Fruit fly (Drosophila melanogaster) whole organism, embryonic: ENCODE results near the gene Utx.

Experiments
- Awh ChIP-seq: fragments of 200-800 bp; sonication (Bioruptor generic); IDR thresholded peaks from 2 replicates; pipeline ENCODE4, ENCODE4 v1.3.6; 2022; ENCODE audit warnings: missing biosample characterization, missing genetic modification characterization
- BEAF-32 ChIP-seq: fragments of 200-800 bp; sonication (Bioruptor generic); optimal IDR thresholded peaks from 3 replicates; lab custom pipeline; 2017; ENCODE audit warnings: missing biosample characterization, missing genetic modification characterization, mild to moderate bottlenecking, moderate library complexity, missing genetic modification reagents
- CG10462 ChIP-seq: fragments of 200-800 bp; sonication (Bioruptor generic); optimal IDR thresholded peaks from 2 replicates; lab custom pipeline; 2016; ENCODE audit warnings: missing biosample characterization, missing genetic modification characterization
- CG12071 ChIP-seq: fragments of 200-800 bp; sonication (Bioruptor generic); optimal IDR thresholded peaks from 3 replicates; lab custom pipeline; 2018; ENCODE audit warnings: missing biosample characterization, mild to moderate bottlenecking, missing genetic modification characterization
- CG12391 ChIP-seq: fragments of 200-800 bp; sonication (Bioruptor generic); optimal IDR thresholded peaks from 3 replicates; lab custom pipeline; 2018; ENCODE audit warnings: missing biosample characterization, mild to moderate bottlenecking, missing genetic modification characterization, moderate library complexity
- CG13123 ChIP-seq: fragments of 200-800 bp; sonication (Bioruptor generic); optimal IDR thresholded peaks from 2 replicates; lab custom pipeline; 2016; ENCODE audit warnings: missing biosample characterization, missing genetic modification characterization
- CG14050 ChIP-seq: fragments of 200-800 bp; sonication (Bioruptor generic); IDR thresholded peaks from 3 replicates; pipeline ENCODE4 v1.3.6; 2022; ENCODE audit warnings: missing biosample characterization, missing genetic modification characterization
- CG14441 ChIP-seq: fragments of 200-800 bp; sonication (Bioruptor generic); IDR thresholded peaks from 2 replicates; pipeline ENCODE4 v1.3.6; 2022; ENCODE audit warnings: missing biosample characterization, missing genetic modification characterization
- CG18764 ChIP-seq: fragments of 200-800 bp; sonication (Bioruptor generic); optimal IDR thresholded peaks from 3 replicates; lab custom pipeline; 2016; ENCODE audit warnings: missing biosample characterization, missing genetic modification characterization
- CG3407 ChIP-seq: fragments of 200-800 bp; sonication (Bioruptor generic); optimal IDR thresholded peaks from 2 replicates; lab custom pipeline; 2018; ENCODE audit warnings: missing biosample characterization, mild to moderate bottlenecking, missing genetic modification characterization
- CG4820 ChIP-seq: fragments of 200-800 bp; sonication (Bioruptor generic); optimal IDR thresholded peaks from 3 replicates; lab custom pipeline; 2016; ENCODE audit warnings: missing biosample characterization, missing genetic modification characterization
- CG9215 ChIP-seq: fragments of 200-800 bp; sonication (Bioruptor generic); IDR thresholded peaks from 2 replicates; pipeline ENCODE4 v1.3.6; 2022; ENCODE audit warnings: missing biosample characterization, missing genetic modification characterization
- CG9437 ChIP-seq: fragments of 200-800 bp; sonication (Bioruptor generic); optimal IDR thresholded peaks from 2 replicates; lab custom pipeline; 2018; ENCODE audit warnings: missing biosample characterization, mild to moderate bottlenecking, missing genetic modification characterization
- CG9609 ChIP-seq: fragments of 200-800 bp; sonication (Bioruptor generic); optimal IDR thresholded peaks from 3 replicates; lab custom pipeline; 2016; ENCODE audit warnings: missing biosample characterization, missing genetic modification characterization
- Dfd ChIP-seq, 2 experiments: fragments of >200 bp; optimal IDR thresholded peaks; 2 replicates each; lab custom pipeline; 2017; ENCODE audit warnings: missing biosample characterization in 2 of 2, missing genetic modification characterization in 2 of 2
- Dip3 ChIP-seq: fragments of 200-800 bp; sonication (Bioruptor generic); optimal IDR thresholded peaks from 3 replicates; lab custom pipeline; 2016; ENCODE audit warnings: missing biosample characterization, missing genetic modification characterization
- E2f2 ChIP-seq: fragments of 200-800 bp; sonication (Bioruptor generic); IDR thresholded peaks from 2 replicates; pipeline ENCODE4 v1.3.6; 2022; ENCODE audit warnings: missing biosample characterization, missing genetic modification characterization
- ERR ChIP-seq: fragments of 200-800 bp; sonication (Bioruptor generic); optimal IDR thresholded peaks from 2 replicates; lab custom pipeline; 2016; ENCODE audit warnings: missing biosample characterization, missing genetic modification characterization
- Gug ChIP-seq: fragments of 200-800 bp; sonication (Bioruptor generic); IDR thresholded peaks from 4 replicates; pipeline ENCODE4 v1.3.6; 2022; ENCODE audit warnings: missing biosample characterization, missing genetic modification characterization
- Hmx ChIP-seq: fragments of 200-800 bp; sonication (Bioruptor generic); optimal IDR thresholded peaks from 2 replicates; lab custom pipeline; 2016; ENCODE audit warnings: missing biosample characterization, missing genetic modification characterization
- MBD-R2 ChIP-seq: fragments of 200-800 bp; sonication (Bioruptor generic); IDR thresholded peaks from 2 replicates; pipeline ENCODE4 v1.3.6; 2022; ENCODE audit warnings: missing biosample characterization, missing genetic modification characterization
- NC2β ChIP-seq: fragments of 200-800 bp; sonication (Bioruptor generic); optimal IDR thresholded peaks from 2 replicates; lab custom pipeline; 2016; ENCODE audit warnings: missing biosample characterization, missing genetic modification characterization
- Nf-YB ChIP-seq: fragments of 200-800 bp; sonication (Bioruptor generic); optimal IDR thresholded peaks from 3 replicates; lab custom pipeline; 2019; ENCODE audit warnings: missing biosample characterization, mild to moderate bottlenecking, missing genetic modification characterization, moderate library complexity
- PHDP ChIP-seq: fragments of 200-800 bp; sonication (Bioruptor generic); optimal IDR thresholded peaks from 3 replicates; lab custom pipeline; 2018; ENCODE audit warnings: missing biosample characterization, mild to moderate bottlenecking, missing genetic modification characterization, moderate library complexity
- Poxn ChIP-seq: fragments of 200-800 bp; sonication (Bioruptor generic); IDR thresholded peaks from 2 replicates; pipeline ENCODE4 v1.3.6; 2022; ENCODE audit warnings: missing biosample characterization, missing genetic modification characterization
- Stat92E ChIP-seq, 3 experiments: fragments of >200 bp in 2 of 3; fragments of 200-800 bp in 1 of 3; sonication (Bioruptor generic) in 1 of 3; optimal IDR thresholded peaks; 2 replicates each; lab custom pipeline; 2017 to 2019; ENCODE audit warnings: missing biosample characterization in 3 of 3, missing genetic modification characterization in 3 of 3, mild to moderate bottlenecking in 1 of 3, moderate library complexity in 1 of 3
- TFAM ChIP-seq: fragments of 200-800 bp; sonication (Bioruptor generic); optimal IDR thresholded peaks from 2 replicates; lab custom pipeline; 2017; ENCODE audit warnings: missing biosample characterization, missing genetic modification characterization, inconsistent platforms
- Xrp1 ChIP-seq: fragments of 200-800 bp; sonication (Bioruptor generic); IDR thresholded peaks from 2 replicates; pipeline ENCODE4 v1.3.6; 2022; ENCODE audit warnings: missing biosample characterization, missing genetic modification characterization
- ara ChIP-seq: fragments of 200-800 bp; sonication (Bioruptor generic); IDR thresholded peaks from 2 replicates; pipeline ENCODE4 v1.3.6; 2022; ENCODE audit warnings: missing biosample characterization, missing genetic modification characterization
- ash1 ChIP-seq: fragments of 200-800 bp; sonication (Bioruptor generic); optimal IDR thresholded peaks from 2 replicates; lab custom pipeline; 2018; ENCODE audit warnings: missing biosample characterization, mild to moderate bottlenecking, missing genetic modification characterization
- ato ChIP-seq: fragments of 200-800 bp; sonication (Bioruptor generic); IDR thresholded peaks from 2 replicates; pipeline ENCODE4 v1.3.6; 2022; ENCODE audit warnings: missing biosample characterization, missing genetic modification characterization; ENCODE audit not compliant: partially characterized antibody
- az2 ChIP-seq: fragments of 200-800 bp; sonication (Bioruptor generic); optimal IDR thresholded peaks from 3 replicates; lab custom pipeline; 2016; ENCODE audit warnings: missing biosample characterization, missing genetic modification characterization
- bbx ChIP-seq: fragments of 200-800 bp; sonication (Bioruptor generic); IDR thresholded peaks from 2 replicates; pipeline ENCODE4 v1.3.6; 2022; ENCODE audit warnings: missing biosample characterization, missing genetic modification characterization; ENCODE audit not compliant: partially characterized antibody
- bcd ChIP-seq: fragments of 200-800 bp; sonication (Bioruptor generic); optimal IDR thresholded peaks from 2 replicates; lab custom pipeline; 2017; ENCODE audit warnings: missing biosample characterization, mild to moderate bottlenecking, missing genetic modification characterization
- cad ChIP-seq: fragments of >200 bp; optimal IDR thresholded peaks from 2 replicates; lab custom pipeline; 2017; ENCODE audit warnings: missing biosample characterization, missing genetic modification characterization
- ci ChIP-seq: fragments of 200-800 bp; sonication (Bioruptor generic); IDR thresholded peaks from 3 replicates; pipeline ENCODE4 v1.3.6; 2022; ENCODE audit warnings: missing biosample characterization, missing genetic modification characterization
- croc ChIP-seq: fragments of 200-800 bp; sonication (Bioruptor generic); conservative IDR thresholded peaks from 3 replicates; pipeline ENCODE4 v1.3.6; 2022; ENCODE audit warnings: missing biosample characterization, missing genetic modification characterization
- disco-r ChIP-seq: fragments of 200-800 bp; sonication (Bioruptor generic); optimal IDR thresholded peaks from 2 replicates; lab custom pipeline; 2016; ENCODE audit warnings: missing biosample characterization, missing genetic modification characterization
- dmrt11E ChIP-seq: fragments of 200-800 bp; sonication (Bioruptor generic); optimal IDR thresholded peaks from 3 replicates; lab custom pipeline; 2018; ENCODE audit warnings: missing biosample characterization, mild to moderate bottlenecking, missing genetic modification characterization, moderate library complexity
- gcm ChIP-seq: fragments of 200-800 bp; sonication (Bioruptor generic); optimal IDR thresholded peaks from 2 replicates; lab custom pipeline; 2019; ENCODE audit warnings: missing biosample characterization, mild to moderate bottlenecking, missing genetic modification characterization, moderate library complexity
- gfzf ChIP-seq: fragments of 200-800 bp; sonication (Bioruptor generic); optimal IDR thresholded peaks from 2 replicates; lab custom pipeline; 2016; ENCODE audit warnings: missing biosample characterization, mild to moderate bottlenecking, missing genetic modification characterization, moderate library complexity
- h ChIP-seq: fragments of >200 bp; optimal IDR thresholded peaks from 2 replicates; lab custom pipeline; 2017
- lola ChIP-seq, 3 experiments: fragments of >200 bp in 2 of 3; fragments of 200-800 bp in 1 of 3; sonication (Bioruptor generic) in 1 of 3; optimal IDR thresholded peaks; 2 replicates each; lab custom pipeline; 2017 to 2019; ENCODE audit warnings: missing biosample characterization in 3 of 3, missing genetic modification characterization in 3 of 3, mild to moderate bottlenecking in 1 of 3, moderate library complexity in 1 of 3
- mam ChIP-seq: fragments of 200-800 bp; sonication (Bioruptor generic); optimal IDR thresholded peaks from 3 replicates; lab custom pipeline; 2016; ENCODE audit warnings: missing biosample characterization, missing genetic modification characterization
- nom ChIP-seq: fragments of 200-800 bp; sonication (Bioruptor generic); optimal IDR thresholded peaks from 2 replicates; lab custom pipeline; 2017; ENCODE audit warnings: missing biosample characterization, missing genetic modification characterization, mild to moderate bottlenecking, moderate library complexity, missing genetic modification reagents
- odd ChIP-seq: fragments of 200-800 bp; sonication (Bioruptor generic); optimal IDR thresholded peaks from 2 replicates; lab custom pipeline; 2017; ENCODE audit warnings: missing biosample characterization, mild to moderate bottlenecking, missing genetic modification characterization
- phol ChIP-seq: fragments of 200-800 bp; sonication (Bioruptor generic); optimal IDR thresholded peaks from 3 replicates; lab custom pipeline; 2018; ENCODE audit warnings: missing biosample characterization, mild to moderate bottlenecking, missing genetic modification characterization, moderate library complexity
- pzg ChIP-seq: fragments of 200-800 bp; sonication (Bioruptor generic); optimal IDR thresholded peaks from 3 replicates; lab custom pipeline; 2018; ENCODE audit warnings: missing biosample characterization, mild to moderate bottlenecking, missing genetic modification characterization, moderate library complexity
- sisA ChIP-seq: fragments of 200-800 bp; sonication (Bioruptor generic); IDR thresholded peaks from 2 replicates; pipeline ENCODE4 v1.3.6; 2022; ENCODE audit warnings: missing biosample characterization, missing genetic modification characterization
- unc-4 ChIP-seq: fragments of 200-800 bp; sonication (Bioruptor generic); IDR thresholded peaks from 2 replicates; pipeline ENCODE4 v1.3.6; 2022; ENCODE audit warnings: missing biosample characterization, missing genetic modification characterization; ENCODE audit not compliant: partially characterized antibody

The Utx gene

dm6 chr2L:10292066-10292560 is 13.5 kb upstream of the Utx start, which contains the start of gene Ufd4 (continued):
- TF ChIP-seq CG9437 (GFP tag; lab: Kevin White, UChicago) (no peak), ci (GFP tag; lab: Robert Waterston, UW) (no peak; the same call in 2 of the 3 replicates), gfzf (GFP tag; lab: Kevin White, UChicago) (peak; percentile 14), ERR (peak; percentile 55), CG12391 (tag; lab: Kevin White, UChicago) (peak; percentile 82), Nf-YB (GFP tag; lab: Kevin White, UChicago) (peak; percentile 51), PHDP (tag; lab: Kevin White, UChicago) (no peak), MBD-R2 (peak; percentile 45; the same call in 1 of the 2 replicates), CG14441 (GFP tag; lab: Robert Waterston, UW) (no peak; the same call in 1 of the 2 replicates), croc (GFP tag; lab: Robert Waterston, UW) (no peak), h (lab: Kevin White, UChicago) (no peak), Xrp1 (GFP tag; lab: Robert Waterston, UW) (peak; percentile 79), az2 (GFP tag; lab: Kevin White, UChicago) (peak; percentile 72), CG3407 (GFP tag; lab: Kevin White, UChicago) (no peak), CG9215 (GFP tag; lab: Robert Waterston, UW) (no peak), CG12071 (GFP tag; lab: Kevin White, UChicago) (no peak), bbx (GFP tag; lab: Robert Waterston, UW) (peak; percentile 61; the same call in 1 of the 2 replicates), Gug (GFP tag; lab: Robert Waterston, UW) (no peak), Poxn (GFP tag; lab: Robert Waterston, UW) (no peak), Dfd (GFP tag; optimal IDR thresholded peaks at IDR 0.05; lab: Kevin White, UChicago) (no peak), NC2β (GFP tag; lab: Kevin White, UChicago) (peak; percentile 66), disco-r (GFP tag; lab: Kevin White, UChicago) (no peak), ara (no peak; the same call in 1 of the 2 replicates), Stat92E (GFP tag; optimal IDR thresholded peaks at IDR 0.05; lab: Kevin White, UChicago) (peak in 1 of 3 experiments; percentile 69), CG14050 (GFP tag; lab: Robert Waterston, UW) (no peak; the same call in 1 of the 3 replicates), gcm (no peak), CG10462 (no peak), CG18764 (GFP tag; lab: Kevin White, UChicago) (peak; percentile 50), BEAF-32 (GFP tag; lab: Kevin White, UChicago) (peak; percentile 55), nom (GFP tag; lab: Kevin White, UChicago) (no peak), lola (GFP tag; optimal IDR thresholded peaks at IDR 0.05; lab: Kevin White, UChicago) (peak in 1 of 3 experiments; percentile 66), sisA (GFP tag; lab: Robert Waterston, UW) (no peak), phol (peak; percentile 73), dmrt11E (peak; percentile 62), CG13123 (GFP tag; lab: Kevin White, UChicago) (peak; percentile 6), mam (GFP tag; lab: Kevin White, UChicago) (peak; percentile 62), bcd (GFP tag; lab: Kevin White, UChicago) (no peak), CG4820 (peak; percentile 59), Awh (GFP tag; lab: Robert Waterston, UW) (no peak), Dip3 (GFP tag; lab: Kevin White, UChicago) (peak; percentile 55), ash1 (GFP tag; lab: Kevin White, UChicago) (no peak), CG9609 (peak; percentile 16), unc-4 (GFP tag; lab: Robert Waterston, UW) (no peak; the same call in 1 of the 2 replicates), Hmx (GFP tag; lab: Kevin White, UChicago) (no peak), odd (GFP tag; lab: Kevin White, UChicago) (no peak), ato (no peak; the same call in 1 of the 2 replicates), cad (GFP tag; lab: Kevin White, UChicago) (no peak), E2f2 (peak; percentile 33; the same call in 1 of the 2 replicates), TFAM (GFP tag; lab: Kevin White, UChicago) (no peak), pzg (peak; percentile 62)
